Fruit fly (Drosophila melanogaster) whole organism, embryonic: ENCODE data around the gene CG31321.

Experiments
- Bdp1 ChIP-seq: fragments of 200-800 bp; sonication (Bioruptor generic); optimal IDR thresholded peaks from 3 replicates; lab custom pipeline; 2016; ENCODE audit warnings: missing biosample characterization, missing genetic modification characterization
- CG1024 ChIP-seq: fragments of 200-800 bp; sonication (Bioruptor generic); IDR thresholded peaks from 2 replicates; pipeline ENCODE4 v1.3.6; 2022; ENCODE audit warnings: missing biosample characterization, missing genetic modification characterization
- CG10654 ChIP-seq: fragments of 200-800 bp; sonication (Bioruptor generic); optimal IDR thresholded peaks from 2 replicates; lab custom pipeline; 2016; ENCODE audit warnings: missing biosample characterization, missing genetic modification characterization
- CG10959 ChIP-seq: fragments of 200-800 bp; sonication (Bioruptor generic); IDR thresholded peaks from 2 replicates; pipeline ENCODE4 v1.3.6; 2022; ENCODE audit warnings: missing biosample characterization, missing genetic modification characterization
- CG10979 ChIP-seq: fragments of 200-800 bp; sonication (Bioruptor generic); optimal IDR thresholded peaks from 2 replicates; lab custom pipeline; 2018; ENCODE audit warnings: missing biosample characterization, mild to moderate bottlenecking, missing genetic modification characterization, moderate library complexity
- CG11247 ChIP-seq: fragments of 200-800 bp; sonication (Bioruptor generic); IDR thresholded peaks from 2 replicates; pipeline ENCODE4 v1.3.6; 2022; ENCODE audit warnings: missing biosample characterization, missing genetic modification characterization
- CG11456 ChIP-seq: fragments of 200-800 bp; sonication (Bioruptor generic); IDR thresholded peaks from 3 replicates; pipeline ENCODE4 v1.3.6; 2022; ENCODE audit warnings: missing biosample characterization, missing genetic modification characterization
- CG13775 ChIP-seq: fragments of 200-800 bp; sonication (Bioruptor generic); optimal IDR thresholded peaks from 3 replicates; lab custom pipeline; 2017; ENCODE audit warnings: missing biosample characterization, mild to moderate bottlenecking, missing genetic modification characterization
- CG14441 ChIP-seq: fragments of 200-800 bp; sonication (Bioruptor generic); IDR thresholded peaks from 2 replicates; pipeline ENCODE4 v1.3.6; 2022; ENCODE audit warnings: missing biosample characterization, missing genetic modification characterization
- CG16863 ChIP-seq: fragments of 200-800 bp; sonication (Bioruptor generic); optimal IDR thresholded peaks from 3 replicates; lab custom pipeline; 2016; ENCODE audit warnings: missing biosample characterization, missing genetic modification characterization
- CG18476 ChIP-seq: fragments of 200-800 bp; sonication (Bioruptor generic); optimal IDR thresholded peaks from 2 replicates; lab custom pipeline; 2016; ENCODE audit warnings: missing biosample characterization, mild to moderate bottlenecking, missing genetic modification characterization
- CG2202 ChIP-seq: fragments of 200-800 bp; sonication (Bioruptor generic); optimal IDR thresholded peaks from 2 replicates; lab custom pipeline; 2018; ENCODE audit warnings: missing biosample characterization, mild to moderate bottlenecking, missing genetic modification characterization
- CG2889 ChIP-seq: fragments of 200-800 bp; sonication (Bioruptor generic); IDR thresholded peaks from 3 replicates; pipeline ENCODE4 v1.3.6; 2022; ENCODE audit warnings: missing biosample characterization, missing genetic modification characterization
- CG31224 ChIP-seq: fragments of 200-800 bp; sonication (Bioruptor generic); IDR thresholded peaks from 2 replicates; pipeline ENCODE4 v1.3.6; 2022; ENCODE audit warnings: missing biosample characterization, missing genetic modification characterization
- CG34422 ChIP-seq: fragments of 200-800 bp; sonication (Bioruptor generic); IDR thresholded peaks from 3 replicates; pipeline ENCODE4 v1.3.6; 2022; ENCODE audit warnings: missing biosample characterization, missing genetic modification characterization
- CG4707 ChIP-seq: fragments of 200-800 bp; sonication (Bioruptor generic); optimal IDR thresholded peaks from 2 replicates; lab custom pipeline; 2018; ENCODE audit warnings: missing biosample characterization, mild to moderate bottlenecking, missing genetic modification characterization, moderate library complexity
- CG4730 ChIP-seq: fragments of 200-800 bp; sonication (Bioruptor generic); IDR thresholded peaks from 2 replicates; pipeline ENCODE4 v1.3.6; 2022; ENCODE audit warnings: missing biosample characterization, missing genetic modification characterization
- CG7839 ChIP-seq: fragments of 200-800 bp; sonication (Bioruptor generic); optimal IDR thresholded peaks from 3 replicates; lab custom pipeline; 2018; ENCODE audit warnings: missing biosample characterization, mild to moderate bottlenecking, missing genetic modification characterization, moderate library complexity
- CG8281 ChIP-seq: fragments of 200-800 bp; sonication (Bioruptor generic); optimal IDR thresholded peaks from 2 replicates; lab custom pipeline; 2018; ENCODE audit warnings: missing biosample characterization, mild to moderate bottlenecking, missing genetic modification characterization, moderate library complexity
- CG8388 ChIP-seq: fragments of 200-800 bp; sonication (Bioruptor generic); optimal IDR thresholded peaks from 2 replicates; lab custom pipeline; 2019; ENCODE audit warnings: missing biosample characterization, mild to moderate bottlenecking, missing genetic modification characterization, moderate library complexity
- CG9876 ChIP-seq: fragments of 200-800 bp; sonication (Bioruptor generic); optimal IDR thresholded peaks from 2 replicates; lab custom pipeline; 2016; ENCODE audit warnings: missing biosample characterization, missing genetic modification characterization
- CG9932 ChIP-seq: fragments of 200-800 bp; sonication (Bioruptor generic); IDR thresholded peaks from 2 replicates; pipeline ENCODE4 v1.3.6; 2022; ENCODE audit warnings: missing biosample characterization, missing genetic modification characterization
- Doc2 ChIP-seq: fragments of 200-800 bp; sonication (Bioruptor generic); IDR thresholded peaks from 2 replicates; pipeline ENCODE4 v1.3.6; 2022; ENCODE audit warnings: missing biosample characterization, missing genetic modification characterization
- Ets65A ChIP-seq: fragments of 200-800 bp; sonication (Bioruptor generic); peaks from one replicate; lab custom pipeline; 2016; ENCODE audit warnings: missing biosample characterization, missing genetic modification characterization
- Gug ChIP-seq: fragments of 200-800 bp; sonication (Bioruptor generic); IDR thresholded peaks from 4 replicates; pipeline ENCODE4 v1.3.6; 2022; ENCODE audit warnings: missing biosample characterization, missing genetic modification characterization
- HHEX ChIP-seq: fragments of 200-800 bp; sonication (Bioruptor generic); optimal IDR thresholded peaks from 3 replicates; lab custom pipeline; 2017; ENCODE audit warnings: missing biosample characterization, mild to moderate bottlenecking, missing genetic modification characterization, missing genetic modification reagents
- HLHmδ ChIP-seq: fragments of 200-800 bp; sonication (Bioruptor generic); optimal IDR thresholded peaks from 2 replicates; lab custom pipeline; 2018; ENCODE audit warnings: missing biosample characterization, mild to moderate bottlenecking, missing genetic modification characterization, moderate library complexity
- HmgD ChIP-seq: fragments of 200-800 bp; sonication (Bioruptor generic); optimal IDR thresholded peaks from 3 replicates; lab custom pipeline; 2016; ENCODE audit warnings: missing biosample characterization, missing genetic modification characterization
- Hsf ChIP-seq: fragments of 200-800 bp; sonication (Bioruptor generic); optimal IDR thresholded peaks from 3 replicates; lab custom pipeline; 2016; ENCODE audit warnings: missing biosample characterization, missing genetic modification characterization
- MESR4 ChIP-seq: fragments of 200-800 bp; sonication (Bioruptor generic); optimal IDR thresholded peaks from 2 replicates; lab custom pipeline; 2018; ENCODE audit warnings: missing biosample characterization, mild to moderate bottlenecking, missing genetic modification characterization, moderate library complexity
- Oli ChIP-seq: fragments of 200-800 bp; sonication (Bioruptor generic); optimal IDR thresholded peaks from 2 replicates; lab custom pipeline; 2018; ENCODE audit warnings: missing biosample characterization, mild to moderate bottlenecking, missing genetic modification characterization, moderate library complexity
- Tbp ChIP-seq: fragments of >200 bp; optimal IDR thresholded peaks from 2 replicates; lab custom pipeline; 2018; ENCODE audit warnings: missing biosample characterization, missing genetic modification characterization
- Xrp1 ChIP-seq: fragments of 200-800 bp; sonication (Bioruptor generic); IDR thresholded peaks from 2 replicates; pipeline ENCODE4 v1.3.6; 2022; ENCODE audit warnings: missing biosample characterization, missing genetic modification characterization
- az2 ChIP-seq: fragments of 200-800 bp; sonication (Bioruptor generic); optimal IDR thresholded peaks from 3 replicates; lab custom pipeline; 2016; ENCODE audit warnings: missing biosample characterization, missing genetic modification characterization
- bigmax ChIP-seq: fragments of 200-800 bp; sonication (Bioruptor generic); optimal IDR thresholded peaks from 2 replicates; lab custom pipeline; 2018; ENCODE audit warnings: missing biosample characterization, mild to moderate bottlenecking, missing genetic modification characterization
- btn ChIP-seq: fragments of 200-800 bp; sonication (Bioruptor generic); optimal IDR thresholded peaks from 2 replicates; lab custom pipeline; 2016; ENCODE audit warnings: missing biosample characterization, missing genetic modification characterization
- dmrt11E ChIP-seq: fragments of 200-800 bp; sonication (Bioruptor generic); optimal IDR thresholded peaks from 3 replicates; lab custom pipeline; 2018; ENCODE audit warnings: missing biosample characterization, mild to moderate bottlenecking, missing genetic modification characterization, moderate library complexity
- dpn ChIP-seq, 2 experiments: fragments of 200-800 bp; sonication (Bioruptor generic); optimal IDR thresholded peaks; 3 replicates each; lab custom pipeline; 2016; ENCODE audit warnings: missing biosample characterization in 2 of 2, missing genetic modification characterization in 2 of 2
- dysf ChIP-seq: fragments of 200-800 bp; sonication (Bioruptor generic); IDR thresholded peaks from 3 replicates; pipeline ENCODE4 v1.3.6; 2022; ENCODE audit warnings: missing biosample characterization, missing genetic modification characterization
- eyg ChIP-seq: fragments of 200-800 bp; sonication (Bioruptor generic); optimal IDR thresholded peaks from 3 replicates; lab custom pipeline; 2016; ENCODE audit warnings: missing biosample characterization, missing genetic modification characterization
- ham ChIP-seq: fragments of 200-800 bp; sonication (Bioruptor generic); IDR thresholded peaks from 2 replicates; pipeline ENCODE4 v1.3.6; 2022; ENCODE audit warnings: missing biosample characterization, missing genetic modification characterization
- hb ChIP-seq: fragments of 200-800 bp; sonication (Bioruptor generic); IDR thresholded peaks from 3 replicates; pipeline ENCODE4 v1.3.6; 2022; ENCODE audit warnings: missing biosample characterization, missing genetic modification characterization; ENCODE audit not compliant: partially characterized antibody
- ro ChIP-seq: fragments of 200-800 bp; sonication (Bioruptor generic); IDR thresholded peaks from 2 replicates; pipeline ENCODE4 v1.3.6; 2022; ENCODE audit warnings: missing biosample characterization, missing genetic modification characterization
- sim ChIP-seq: fragments of 200-800 bp; sonication (Bioruptor generic); IDR thresholded peaks from 2 replicates; pipeline ENCODE4 v1.3.6; 2022; ENCODE audit warnings: missing biosample characterization, missing genetic modification characterization
- slbo ChIP-seq: fragments of 200-800 bp; sonication (Bioruptor generic); IDR thresholded peaks from 2 replicates; pipeline ENCODE4 v1.3.6; 2022; ENCODE audit warnings: missing biosample characterization, missing genetic modification characterization
- so ChIP-seq: fragments of 200-800 bp; sonication (Bioruptor generic); IDR thresholded peaks from 3 replicates; pipeline ENCODE4 v1.3.6; 2022; ENCODE audit warnings: missing biosample characterization, missing genetic modification characterization
- sob ChIP-seq: fragments of 200-800 bp; sonication (Bioruptor generic); IDR thresholded peaks from 2 replicates; pipeline ENCODE4 v1.3.6; 2022; ENCODE audit warnings: missing biosample characterization, missing genetic modification characterization
- tin ChIP-seq: fragments of 200-800 bp; sonication (Bioruptor generic); optimal IDR thresholded peaks from 3 replicates; lab custom pipeline; 2016; ENCODE audit warnings: missing biosample characterization, missing genetic modification characterization
- tll ChIP-seq, 2 experiments: fragments of 200-800 bp in 1 of 2; fragments of >200 bp in 1 of 2; sonication (Bioruptor generic) in 1 of 2; optimal IDR thresholded peaks; 2 replicates each; lab custom pipeline; 2017 to 2019; ENCODE audit warnings: missing biosample characterization in 2 of 2, missing genetic modification characterization in 2 of 2, mild to moderate bottlenecking in 1 of 2, moderate library complexity in 1 of 2
- ttk ChIP-seq: fragments of 200-800 bp; sonication (Bioruptor generic); IDR thresholded peaks from 2 replicates; pipeline ENCODE4 v2.1.2; 2022; ENCODE audit warnings: missing biosample characterization, missing genetic modification characterization
- tx ChIP-seq: fragments of 200-800 bp; sonication (Bioruptor generic); optimal IDR thresholded peaks from 2 replicates; lab custom pipeline; 2016; ENCODE audit warnings: missing biosample characterization, missing genetic modification characterization
- wor ChIP-seq: fragments of 200-800 bp; sonication (Bioruptor generic); IDR thresholded peaks from 2 replicates; pipeline ENCODE4 v1.3.6; 2022; ENCODE audit warnings: missing biosample characterization, missing genetic modification characterization
- yki ChIP-seq: fragments of >200 bp; optimal IDR thresholded peaks from 3 replicates; lab custom pipeline; 2018

Gene CG31321

dm6 chr3R:14356619-14357018 is 46.5 kb downstream of the CG31321 start (continued):
- TF ChIP-seq MESR4 (GFP tag; lab: Kevin White, UChicago): no peak
- no peak for TF ChIP-seq ro
- TF ChIP-seq CG7839 (tag; lab: Kevin White, UChicago): peak; percentile 31
- no peak for TF ChIP-seq ham
- TF ChIP-seq CG16863: no peak
- TF ChIP-seq eyg: no peak
- no peak for TF ChIP-seq Hsf (GFP tag; lab: Kevin White, UChicago)
- TF ChIP-seq Ets65A (GFP tag; lab: Kevin White, UChicago): peak; percentile 3
- TF ChIP-seq Xrp1 (GFP tag; lab: Robert Waterston, UW): peak; percentile 57; the same call in 1 of the 2 replicates
- no peak for TF ChIP-seq dmrt11E
- no peak for TF ChIP-seq CG2202 (tag; lab: Kevin White, UChicago)
- TF ChIP-seq CG1024 (GFP tag; lab: Robert Waterston, UW): 0 out of 2 replicates have a peak, but pooled peaks have one; percentile 43
- TF ChIP-seq CG10959 (GFP tag; lab: Robert Waterston, UW): no peak
- no peak for TF ChIP-seq HmgD (GFP tag; lab: Kevin White, UChicago)
- no peak for TF ChIP-seq tll (GFP tag; optimal IDR thresholded peaks at IDR 0.05; lab: Kevin White, UChicago)
- TF ChIP-seq Gug (GFP tag; lab: Robert Waterston, UW): peak; percentile 4; the same call in 1 of the 4 replicates
- peak; percentile 24 to 27 for TF ChIP-seq dpn (GFP tag; optimal IDR thresholded peaks at IDR 0.05; lab: Kevin White, UChicago)
- TF ChIP-seq ttk (GFP tag; lab: Robert Waterston, UW): no peak
- TF ChIP-seq btn (GFP tag; lab: Kevin White, UChicago): no peak
- peak; percentile 21 for TF ChIP-seq Oli (tag; lab: Kevin White, UChicago)
- TF ChIP-seq CG8388 (GFP tag; lab: Kevin White, UChicago): no peak
- TF ChIP-seq tx (GFP tag; lab: Kevin White, UChicago): no peak
- TF ChIP-seq hb (GFP tag; lab: Robert Waterston, UW): no peak
- no peak for TF ChIP-seq Tbp
- no peak for TF ChIP-seq CG18476 (GFP tag; lab: Kevin White, UChicago)
- TF ChIP-seq Bdp1 (GFP tag; lab: Kevin White, UChicago): no peak
- no peak for TF ChIP-seq CG9876 (GFP tag; lab: Kevin White, UChicago)
- 0 out of 3 replicates have a peak, but pooled peaks have one; percentile 12 for TF ChIP-seq dysf (GFP tag; lab: Robert Waterston, UW)
- no peak for TF ChIP-seq CG11247 (GFP tag; lab: Robert Waterston, UW)
- TF ChIP-seq wor: no peak
- peak; percentile 53; the same call in 1 of the 3 replicates for TF ChIP-seq CG34422 (GFP tag; lab: Robert Waterston, UW)
- TF ChIP-seq sob: peak; percentile 49; the same call in 1 of the 2 replicates
- no peak for TF ChIP-seq CG14441
- TF ChIP-seq CG8281 (tag; lab: Kevin White, UChicago): no peak
- peak; percentile 35 for TF ChIP-seq az2 (GFP tag; lab: Kevin White, UChicago)
- no peak for TF ChIP-seq CG4730 (GFP tag; lab: Robert Waterston, UW)
- TF ChIP-seq HHEX (GFP tag; lab: Kevin White, UChicago): peak; percentile 1
- TF ChIP-seq Doc2 (GFP tag; lab: Robert Waterston, UW): no peak
- no peak for TF ChIP-seq CG10654 (GFP tag; lab: Kevin White, UChicago)
- 0 out of 3 replicates have a peak, but pooled peaks have one; percentile 6 for TF ChIP-seq CG2889 (GFP tag; lab: Robert Waterston, UW)
- no peak for TF ChIP-seq CG10979 (tag; lab: Kevin White, UChicago)
- TF ChIP-seq bigmax (GFP tag; lab: Kevin White, UChicago): no peak
- peak; percentile 61; the same call in 1 of the 3 replicates for TF ChIP-seq CG11456 (GFP tag; lab: Robert Waterston, UW)
- TF ChIP-seq CG13775 (GFP tag; lab: Kevin White, UChicago): peak; percentile 1
- no peak for TF ChIP-seq sim
- TF ChIP-seq CG31224 (GFP tag; lab: Robert Waterston, UW): no peak
- TF ChIP-seq so (GFP tag; lab: Robert Waterston, UW): peak; percentile 63; the same call in 1 of the 3 replicates
- TF ChIP-seq HLHmδ (GFP tag; lab: Kevin White, UChicago): no peak
- TF ChIP-seq yki: no peak
- TF ChIP-seq CG4707: no peak
- TF ChIP-seq CG9932: peak; percentile 42
- peak; percentile 62 for TF ChIP-seq slbo (GFP tag; lab: Robert Waterston, UW)
- TF ChIP-seq tin (GFP tag; lab: Kevin White, UChicago): no peak
